Worm (Caenorhabditis elegans) whole organism, midembryonic: Measurements from ENCODE around the gene C17G10.10.

Experiments used
- cog-1 ChIP-seq: sonication (generic microtip); optimal IDR thresholded peaks from 2 replicates; lab custom pipeline; 2016; ENCODE audit warnings: missing genetic modification characterization, missing compliant biosample characterization
- flt-1 ChIP-seq: fragments of 200-800 bp; sonication (Bioruptor generic); IDR thresholded peaks from 2 replicates; pipeline ENCODE4 v1.3.6; 2022; ENCODE audit warnings: missing genetic modification characterization, missing compliant biosample characterization
- ztf-23 ChIP-seq: fragments of 200-800 bp; sonication (Bioruptor generic); IDR thresholded peaks from 2 replicates; pipeline ENCODE4 v1.3.6; 2022; ENCODE audit warnings: missing genetic modification reagents, missing genetic modification characterization, missing compliant biosample characterization

ce11 chrII:5636826-5637225 is 37.6 kb upstream of the C17G10.10 start, which contains the start of gene F59E12.8:
- TF ChIP-seq flt-1 (GFP tag; lab: Robert Waterston, UW) (no peak), cog-1 (tag; lab: Kevin White, UChicago) (no peak), ztf-23 (GFP tag; lab: Robert Waterston, UW) (no peak)
